Worm (Caenorhabditis elegans) whole organism, L3 larva: ENCODE measurements around the gene ekl-5.

Experiments used
- R02D3.7 ChIP-seq: fragments of 150-350 bp; optimal IDR thresholded peaks from 2 replicates; lab custom pipeline; 2014; ENCODE audit warnings: missing biosample characterization, missing genetic modification characterization
- ama-1 ChIP-seq: fragments of 150-350 bp; optimal IDR thresholded peaks from 2 replicates; lab custom pipeline; 2018
- ceh-16 ChIP-seq: sonication (generic microtip); optimal IDR thresholded peaks from 2 replicates; lab custom pipeline; 2017; ENCODE audit warnings: missing biosample characterization, missing genetic modification characterization
- ceh-28 ChIP-seq: fragments of 150-350 bp; optimal IDR thresholded peaks from 2 replicates; lab custom pipeline; 2014; ENCODE audit warnings: missing biosample characterization, missing genetic modification reagents, missing genetic modification characterization
- ceh-82 ChIP-seq: fragments of 150-350 bp; optimal IDR thresholded peaks from 2 replicates; lab custom pipeline; 2014; ENCODE audit warnings: missing biosample characterization, missing genetic modification characterization
- ceh-9 ChIP-seq: sonication (generic microtip); optimal IDR thresholded peaks from 2 replicates; lab custom pipeline; 2018; ENCODE audit warnings: missing biosample characterization, missing genetic modification characterization
- egl-27 ChIP-seq: sonication (generic microtip); optimal IDR thresholded peaks from 4 replicates; lab custom pipeline; 2017; ENCODE audit warnings: missing biosample characterization, missing genetic modification reagents, missing genetic modification characterization
- egl-5 ChIP-seq: fragments of 150-350 bp; optimal IDR thresholded peaks from 2 replicates; lab custom pipeline; 2017; ENCODE audit warnings: missing biosample characterization, missing genetic modification reagents, missing genetic modification characterization, inconsistent platforms
- elt-1 ChIP-seq: fragments of 150-350 bp; optimal IDR thresholded peaks from 2 replicates; lab custom pipeline; 2014; ENCODE audit warnings: missing biosample characterization, missing genetic modification characterization
- elt-2 ChIP-seq: sonication (generic microtip); optimal IDR thresholded peaks from 2 replicates; lab custom pipeline; 2016; ENCODE audit warnings: missing genetic modification reagents, mild to moderate bottlenecking, missing genetic modification characterization, missing compliant biosample characterization
- elt-3 ChIP-seq, 3 experiments: fragments of 150-350 bp in 1 of 3; sonication (generic microtip) in 2 of 3; optimal IDR thresholded peaks; 2 replicates in 2 of 3; 4 replicates in 1 of 3; lab custom pipeline; 2014 to 2017; ENCODE audit warnings: missing biosample characterization in 3 of 3, missing genetic modification characterization in 3 of 3
- fkh-10 ChIP-seq: sonication (generic microtip); optimal IDR thresholded peaks from 2 replicates; lab custom pipeline; 2017; ENCODE audit warnings: missing biosample characterization, missing genetic modification reagents, missing genetic modification characterization
- fkh-2 ChIP-seq: fragments of 150-350 bp; optimal IDR thresholded peaks from 2 replicates; lab custom pipeline; 2014; ENCODE audit warnings: missing biosample characterization, missing genetic modification reagents, missing genetic modification characterization
- fos-1 ChIP-seq: fragments of 150-350 bp; optimal IDR thresholded peaks from 2 replicates; lab custom pipeline; 2014; ENCODE audit warnings: missing biosample characterization, missing genetic modification characterization
- hmg-11 ChIP-seq: sonication (generic microtip); optimal IDR thresholded peaks from 2 replicates; lab custom pipeline; 2016; ENCODE audit warnings: missing genetic modification characterization, missing compliant biosample characterization
- jun-1 ChIP-seq: fragments of 150-350 bp; optimal IDR thresholded peaks from 2 replicates; lab custom pipeline; 2014; ENCODE audit warnings: missing biosample characterization, missing genetic modification reagents, missing genetic modification characterization
- lin-15B ChIP-seq: fragments of 150-350 bp; optimal IDR thresholded peaks from 2 replicates; lab custom pipeline; 2014; ENCODE audit warnings: missing biosample characterization, missing genetic modification characterization
- lin-39 ChIP-seq: fragments of 150-350 bp; optimal IDR thresholded peaks from 2 replicates; lab custom pipeline; 2018; ENCODE audit warnings: missing biosample characterization, missing genetic modification reagents, missing genetic modification characterization
- lsy-12 ChIP-seq: sonication (generic microtip); optimal IDR thresholded peaks from 2 replicates; lab custom pipeline; 2016; ENCODE audit warnings: mild to moderate bottlenecking, missing genetic modification characterization, missing compliant biosample characterization
- mdl-1 ChIP-seq: fragments of 150-350 bp; optimal IDR thresholded peaks from 2 replicates; lab custom pipeline; 2014; ENCODE audit warnings: missing biosample characterization, missing genetic modification characterization
- mml-1 ChIP-seq: fragments of 150-350 bp; sonication (generic microtip); optimal IDR thresholded peaks from 3 replicates; lab custom pipeline; 2014; ENCODE audit warnings: missing biosample characterization, missing genetic modification characterization
- nhr-11 ChIP-seq: fragments of 150-350 bp; optimal IDR thresholded peaks from 2 replicates; lab custom pipeline; 2014; ENCODE audit warnings: missing biosample characterization, missing genetic modification characterization
- nhr-23 ChIP-seq: fragments of 150-350 bp; optimal IDR thresholded peaks from 2 replicates; lab custom pipeline; 2014; ENCODE audit warnings: missing biosample characterization, missing genetic modification reagents, missing genetic modification characterization
- nhr-237 ChIP-seq: fragments of 150-350 bp; optimal IDR thresholded peaks from 2 replicates; lab custom pipeline; 2014; ENCODE audit warnings: missing biosample characterization, missing genetic modification characterization
- nhr-25 ChIP-seq: sonication (generic microtip); optimal IDR thresholded peaks from 2 replicates; lab custom pipeline; 2017; ENCODE audit warnings: missing biosample characterization, missing genetic modification characterization
- nhr-28 ChIP-seq: fragments of 150-350 bp; optimal IDR thresholded peaks from 2 replicates; lab custom pipeline; 2014; ENCODE audit warnings: missing biosample characterization, missing genetic modification characterization
- nhr-67 ChIP-seq: fragments of 150-350 bp; optimal IDR thresholded peaks from 2 replicates; lab custom pipeline; 2014; ENCODE audit warnings: missing biosample characterization, missing genetic modification characterization
- nhr-76 ChIP-seq: fragments of 150-350 bp; sonication (generic microtip); optimal IDR thresholded peaks from 5 replicates; lab custom pipeline; 2014; ENCODE audit warnings: missing biosample characterization, missing genetic modification characterization
- pha-4 ChIP-seq: fragments of 150-350 bp; optimal IDR thresholded peaks from 2 replicates; lab custom pipeline; 2014; ENCODE audit warnings: missing biosample characterization, missing genetic modification reagents, missing genetic modification characterization
- pqm-1 ChIP-seq: fragments of 150-350 bp; optimal IDR thresholded peaks from 2 replicates; lab custom pipeline; 2017; ENCODE audit warnings: missing biosample characterization, missing genetic modification characterization, inconsistent platforms
- sea-2 ChIP-seq: fragments of 150-350 bp; sonication (generic microtip); optimal IDR thresholded peaks from 4 replicates; lab custom pipeline; 2014; ENCODE audit warnings: missing biosample characterization, missing genetic modification reagents, missing genetic modification characterization
- skn-1 ChIP-seq: fragments of 150-350 bp; optimal IDR thresholded peaks from 2 replicates; lab custom pipeline; 2014; ENCODE audit warnings: missing biosample characterization, missing genetic modification characterization
- snpc-4 ChIP-seq: fragments of 150-350 bp; optimal IDR thresholded peaks from 2 replicates; lab custom pipeline; 2014; ENCODE audit warnings: missing biosample characterization, missing genetic modification characterization
- unc-39 ChIP-seq: sonication (generic microtip); optimal IDR thresholded peaks from 4 replicates; lab custom pipeline; 2017; ENCODE audit warnings: missing biosample characterization, missing genetic modification characterization
- ztf-11 ChIP-seq: fragments of 150-350 bp; optimal IDR thresholded peaks from 2 replicates; lab custom pipeline; 2014; ENCODE audit warnings: missing biosample characterization, missing genetic modification characterization
- ztf-4 ChIP-seq: fragments of 150-350 bp; optimal IDR thresholded peaks from 2 replicates; lab custom pipeline; 2014; ENCODE audit warnings: missing biosample characterization, missing genetic modification characterization

Gene ekl-5

DNA sequence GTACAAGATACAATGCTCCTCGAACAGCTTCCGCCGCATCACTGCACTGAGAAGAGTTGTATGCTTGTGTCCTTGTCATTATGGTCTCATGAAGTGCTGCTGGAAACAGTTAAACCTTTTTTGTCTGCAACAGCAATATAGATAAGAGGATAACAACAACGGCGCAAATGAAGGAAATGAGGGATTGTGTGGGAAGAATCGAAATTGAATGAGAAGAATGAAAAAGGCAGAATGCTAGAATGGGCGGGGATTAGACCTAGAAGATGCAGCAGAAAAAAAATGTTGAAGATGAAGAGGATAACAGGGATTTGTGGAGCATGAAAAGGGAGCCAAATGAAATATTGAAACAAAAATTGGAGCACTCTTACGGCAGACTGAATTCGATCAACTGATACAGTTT lies 23.7 kb downstream of the ekl-5 start, which contains the start of gene sra-37:
TSS of gene sra-37 (minus strand) at position 101 of the 400 bp plus-strand sequence.
- TF ChIP-seq pqm-1, result no peak
- no peak for TF ChIP-seq fkh-2
- no peak for TF ChIP-seq ztf-11
- TF ChIP-seq egl-5 (tag; lab: Kevin White, UChicago), result no peak
- no peak for TF ChIP-seq ceh-28 (tag; lab: Kevin White, UChicago)
- TF ChIP-seq hmg-11 (tag; lab: Kevin White, UChicago), result no peak
- TF ChIP-seq nhr-25 (tag; lab: Kevin White, UChicago), result no peak
- no peak for TF ChIP-seq elt-3 (tag; optimal IDR thresholded peaks at IDR 0.05; lab: Kevin White, UChicago)
- TF ChIP-seq nhr-237 (tag; lab: Kevin White, UChicago), result no peak
- TF ChIP-seq, all 47 proteins: peak for 0

DNA sequence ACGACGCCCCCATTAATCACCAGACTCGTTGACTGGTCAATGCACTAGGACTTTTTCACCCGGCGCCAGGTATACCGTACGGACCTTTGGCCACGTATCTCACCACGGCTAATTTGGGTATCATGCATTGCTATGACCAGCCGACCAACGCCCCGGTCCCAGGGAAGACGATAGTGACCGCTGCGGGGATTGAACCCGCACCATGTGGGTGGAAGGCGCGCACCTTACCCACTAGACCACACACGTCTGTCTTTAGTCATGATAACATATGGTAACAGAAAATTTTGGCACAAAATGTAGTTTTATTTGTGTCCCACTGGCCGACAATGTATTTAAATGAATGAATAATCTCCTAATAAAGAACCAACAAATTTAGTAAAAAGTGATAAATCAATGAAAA lies 30.8 kb downstream of the ekl-5 start:
- TF ChIP-seq fkh-2 (no peak), unc-39 (tag; lab: Kevin White, UChicago) (no peak), ceh-9 (tag; lab: Kevin White, UChicago) (no peak), nhr-25 (tag; lab: Kevin White, UChicago) (no peak), ama-1 (lab: Kevin White, UChicago) (no peak), nhr-23 (tag; lab: Kevin White, UChicago) (no peak), lsy-12 (no peak), R02D3.7 (tag; lab: Kevin White, UChicago) (no peak), lin-15B (tag; lab: Kevin White, UChicago) (no peak), ceh-16 (tag; lab: Kevin White, UChicago) (no peak), pha-4 (tag; lab: Kevin White, UChicago) (no peak), ceh-82 (tag; lab: Kevin White, UChicago) (no peak), pqm-1 (no peak), skn-1 (tag; lab: Kevin White, UChicago) (no peak), egl-27 (no peak), ztf-11 (no peak), elt-1 (no peak), sea-2 (GFP tag; lab: Kevin White, UChicago) (no peak), snpc-4 (tag; lab: Kevin White, UChicago) (no peak)

DNA sequence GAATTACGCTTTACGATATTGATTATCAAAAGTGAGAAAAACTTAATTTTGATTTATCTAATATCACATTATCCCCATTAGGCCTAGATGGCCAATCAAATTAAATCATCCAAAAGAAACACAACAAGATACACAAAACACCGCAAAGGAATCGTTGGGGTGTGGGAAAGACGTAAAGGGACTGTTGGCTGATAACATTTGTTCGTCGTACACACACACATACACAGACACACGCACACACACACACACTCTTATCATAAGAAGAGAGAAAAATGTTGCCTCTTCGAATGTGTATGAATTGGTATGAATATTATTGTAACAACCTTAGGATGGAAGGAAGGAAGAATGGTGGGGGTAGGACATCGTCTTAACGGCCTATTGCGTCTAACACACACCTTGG lies 31.8 kb downstream of the ekl-5 start:
- TF ChIP-seq nhr-67 (tag; lab: Kevin White, UChicago) (no peak), elt-2 (peak; percentile 80), pha-4 (tag; lab: Kevin White, UChicago) (peak; percentile 72), lin-39 (no peak), egl-5 (tag; lab: Kevin White, UChicago) (no peak), pqm-1 (peak; percentile 73), mdl-1 (no peak), elt-1 (no peak), nhr-76 (tag; lab: Kevin White, UChicago) (no peak), jun-1 (tag; lab: Kevin White, UChicago) (peak; percentile 12)
- TF ChIP-seq, all 47 proteins: peak for 4

DNA sequence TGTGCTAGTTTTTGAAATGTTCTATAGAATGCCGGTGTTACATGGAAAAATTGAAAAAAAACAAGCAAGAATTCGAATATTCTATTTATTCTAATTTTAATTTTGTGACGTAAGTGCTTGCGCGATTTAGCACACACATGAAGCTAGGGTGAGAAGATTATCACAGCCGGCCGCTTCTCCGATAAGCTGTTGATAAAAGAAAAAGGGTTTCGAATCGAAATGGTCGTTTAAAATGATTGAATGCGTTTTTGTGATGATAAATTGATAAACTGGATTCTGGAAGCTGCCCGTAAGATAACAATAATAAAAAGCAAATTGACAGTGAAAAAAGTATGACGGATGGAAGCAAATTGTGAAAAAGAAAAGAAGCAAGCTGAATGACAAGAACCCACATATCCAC lies 32.8 kb downstream of the ekl-5 start:
- no peak for TF ChIP-seq fkh-2
- peak; percentile 5 for TF ChIP-seq pqm-1
- TF ChIP-seq egl-5 (tag; lab: Kevin White, UChicago), result peak; percentile 76
- TF ChIP-seq elt-2, result peak; percentile 72

DNA sequence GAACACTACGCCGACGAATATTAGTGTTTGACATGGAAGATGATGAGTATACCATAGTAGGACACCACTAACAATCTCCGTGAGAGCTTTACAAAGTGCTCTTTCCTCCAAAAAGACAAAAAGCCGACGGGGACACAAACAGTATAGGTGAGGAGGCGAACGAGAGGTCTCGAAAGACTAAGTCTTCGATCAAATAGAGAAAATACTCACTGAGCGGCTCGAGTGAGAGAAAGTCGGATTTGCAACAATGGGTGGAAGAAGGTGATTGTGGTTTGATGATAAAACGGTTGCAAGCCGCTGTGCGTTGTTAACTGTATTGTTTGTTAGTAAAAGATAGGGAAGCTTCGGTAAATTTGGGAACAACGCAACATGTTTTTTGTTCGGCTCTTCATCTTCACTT lies 34.3 kb downstream of the ekl-5 start, which contains the start of gene hlb-1:
TSS of gene hlb-1 (minus strand) at position 101 of the 400 bp plus-strand sequence.
- TF ChIP-seq pha-4 (tag; lab: Kevin White, UChicago) (peak; percentile 69), nhr-28 (tag; lab: Kevin White, UChicago) (no peak), fkh-10 (no peak)

DNA sequence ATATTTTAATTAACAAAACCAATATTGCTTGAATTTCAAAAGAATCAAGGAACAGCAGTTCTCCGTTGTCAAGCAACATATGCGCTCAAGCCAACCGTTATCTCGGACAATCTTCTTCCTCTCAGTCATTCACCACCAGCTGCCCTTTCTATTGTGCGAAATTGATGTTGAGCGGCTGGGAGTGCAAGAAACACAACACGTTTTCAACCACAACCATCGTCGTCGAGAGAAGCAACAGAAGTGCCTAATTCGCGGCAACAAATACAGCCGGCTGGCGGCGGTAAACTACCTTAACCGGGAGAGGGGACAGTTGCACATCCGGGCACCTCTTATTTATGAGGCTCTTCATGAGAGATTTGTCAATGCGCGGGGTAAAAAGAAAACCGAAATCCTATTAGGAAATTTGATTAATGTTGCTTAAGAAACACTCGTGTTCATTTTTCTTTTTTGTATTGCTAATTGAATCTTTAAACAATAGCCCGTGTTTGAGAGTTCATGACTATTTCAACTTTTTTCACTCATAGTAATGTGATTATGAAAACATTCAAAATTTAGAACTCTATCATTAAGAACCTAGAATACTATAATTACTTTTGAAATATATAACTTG lies 35.1 kb downstream of the ekl-5 start:
- TF ChIP-seq mml-1 (tag; lab: Kevin White, UChicago) (no peak), pqm-1 (no peak), unc-39 (tag; lab: Kevin White, UChicago) (no peak), mdl-1 (no peak), ama-1 (lab: Kevin White, UChicago) (no peak), jun-1 (tag; lab: Kevin White, UChicago) (no peak), elt-3 (tag; optimal IDR thresholded peaks at IDR 0.05; lab: Kevin White, UChicago) (no peak), fkh-10 (no peak), fkh-2 (no peak), ztf-11 (no peak), nhr-11 (tag; lab: Kevin White, UChicago) (no peak), nhr-23 (tag; lab: Kevin White, UChicago) (no peak), ceh-16 (tag; lab: Kevin White, UChicago) (no peak), fos-1 (tag; lab: Kevin White, UChicago) (no peak), nhr-76 (tag; lab: Kevin White, UChicago) (no peak), egl-5 (tag; lab: Kevin White, UChicago) (no peak), skn-1 (tag; lab: Kevin White, UChicago) (no peak), ztf-4 (no peak)
- TF ChIP-seq, all 47 proteins: peak for 0
